Worm (Caenorhabditis elegans) whole organism, L2 larva: ENCODE measurements around the gene mps-4.

Source experiments
- ama-1 ChIP-seq: fragments of 150-350 bp; optimal IDR thresholded peaks from 2 replicates; lab custom pipeline; 2018; ENCODE audit warnings: inconsistent platforms
- egl-27 ChIP-seq: sonication (generic microtip); optimal IDR thresholded peaks from 3 replicates; lab custom pipeline; 2017; ENCODE audit warnings: missing biosample characterization, missing genetic modification reagents, missing genetic modification characterization
- elt-3 ChIP-seq: sonication (generic microtip); optimal IDR thresholded peaks from 2 replicates; lab custom pipeline; 2017; ENCODE audit warnings: missing biosample characterization, missing genetic modification characterization
- lsy-2 ChIP-seq, 2 experiments: fragments of 150-350 bp in 1 of 2; sonication (generic microtip) in 1 of 2; optimal IDR thresholded peaks; 2 replicates each; lab custom pipeline; 2014 to 2017; ENCODE audit warnings: missing biosample characterization in 2 of 2, missing genetic modification characterization in 2 of 2

DNA sequence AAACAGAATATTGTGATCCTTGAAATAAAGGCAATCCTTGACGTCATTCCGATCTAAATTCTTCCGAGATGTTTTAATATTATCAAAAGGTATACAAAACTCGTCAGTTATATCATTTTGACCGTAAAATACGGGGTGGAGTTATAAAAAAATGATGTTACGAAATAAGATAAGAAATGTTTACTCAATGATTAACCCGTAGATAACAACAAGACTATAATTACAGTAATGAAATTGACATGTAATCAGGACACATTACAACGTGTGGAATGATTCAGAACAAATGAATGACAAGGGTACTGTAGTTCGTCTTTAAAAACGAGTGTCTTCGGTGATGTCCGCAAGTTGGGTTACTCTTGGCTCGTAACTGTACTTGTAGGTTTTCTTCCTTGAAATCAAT is 33.7 kb downstream of the mps-4 start, which contains the start of gene tsp-2:
- TF ChIP-seq elt-3 (tag; lab: Kevin White, UChicago) (no peak), ama-1 (lab: Kevin White, UChicago) (no peak), egl-27 (tag; lab: Kevin White, UChicago) (no peak), lsy-2 (tag; optimal IDR thresholded peaks at IDR 0.05; lab: Kevin White, UChicago) (peak in 1 of 2 experiments; percentile 2)
